Fruit fly (Drosophila melanogaster) whole organism, prepupa: ENCODE data around the gene cac.

Experiments used
- Blimp-1 ChIP-seq: fragments of 200-800 bp; sonication (Bioruptor generic); optimal IDR thresholded peaks from 3 replicates; lab custom pipeline; 2017; ENCODE audit warnings: missing biosample characterization, missing genetic modification characterization, mild to moderate bottlenecking, moderate library complexity, missing genetic modification reagents
- CG10631 ChIP-seq: fragments of 200-800 bp; sonication (Bioruptor generic); optimal IDR thresholded peaks from 2 replicates; lab custom pipeline; 2016; ENCODE audit warnings: missing biosample characterization, missing genetic modification characterization
- CG10669 ChIP-seq: fragments of 200-800 bp; sonication (Bioruptor generic); optimal IDR thresholded peaks from 3 replicates; lab custom pipeline; 2018; ENCODE audit warnings: missing biosample characterization, mild to moderate bottlenecking, missing genetic modification characterization, moderate library complexity
- CG11294 ChIP-seq: fragments of 200-800 bp; sonication (Bioruptor generic); IDR thresholded peaks from 2 replicates; pipeline ENCODE4 v1.3.6; 2022; ENCODE audit warnings: missing biosample characterization, missing genetic modification characterization
- CG11762 ChIP-seq: fragments of 200-800 bp; sonication (Bioruptor generic); optimal IDR thresholded peaks from 3 replicates; lab custom pipeline; 2016; ENCODE audit warnings: missing biosample characterization, missing genetic modification characterization; ENCODE audit not compliant: insufficient read depth
- CG15336 ChIP-seq: fragments of 200-800 bp; sonication (Bioruptor generic); IDR thresholded peaks from 2 replicates; pipeline ENCODE4 v1.3.6; 2022; ENCODE audit warnings: missing biosample characterization, missing genetic modification characterization
- CG1621 ChIP-seq: fragments of 200-800 bp; sonication (Bioruptor generic); optimal IDR thresholded peaks from 3 replicates; lab custom pipeline; 2018; ENCODE audit warnings: missing biosample characterization, mild to moderate bottlenecking, missing genetic modification characterization
- CG16779 ChIP-seq: fragments of 200-800 bp; sonication (Bioruptor generic); optimal IDR thresholded peaks from 3 replicates; lab custom pipeline; 2017; ENCODE audit warnings: missing biosample characterization, mild to moderate bottlenecking, missing genetic modification characterization
- CG3032 ChIP-seq: fragments of 200-800 bp; optimal IDR thresholded peaks from 2 replicates; lab custom pipeline; 2019; ENCODE audit warnings: missing biosample characterization, mild to moderate bottlenecking, missing genetic modification characterization, moderate library complexity
- CG31627 ChIP-seq: fragments of 200-800 bp; sonication (Bioruptor generic); optimal IDR thresholded peaks from 3 replicates; lab custom pipeline; 2016; ENCODE audit warnings: missing biosample characterization, missing genetic modification characterization
- CG32006 ChIP-seq: fragments of 200-800 bp; sonication (Bioruptor generic); optimal IDR thresholded peaks from 3 replicates; lab custom pipeline; 2017; ENCODE audit warnings: missing biosample characterization, mild to moderate bottlenecking, missing genetic modification characterization
- CG34406 ChIP-seq: fragments of 200-800 bp; sonication (Bioruptor generic); optimal IDR thresholded peaks from 3 replicates; lab custom pipeline; 2016; ENCODE audit warnings: missing biosample characterization, missing genetic modification characterization
- CG3919 ChIP-seq: fragments of 200-800 bp; sonication (Bioruptor generic); optimal IDR thresholded peaks from 3 replicates; lab custom pipeline; 2016; ENCODE audit warnings: missing biosample characterization, missing genetic modification characterization
- CG4318 ChIP-seq: fragments of 200-800 bp; sonication (Bioruptor generic); optimal IDR thresholded peaks from 3 replicates; lab custom pipeline; 2017; ENCODE audit warnings: missing biosample characterization, mild to moderate bottlenecking, missing genetic modification characterization
- CG6276 ChIP-seq: fragments of 200-800 bp; sonication (Bioruptor generic); optimal IDR thresholded peaks from 2 replicates; lab custom pipeline; 2017; ENCODE audit warnings: missing biosample characterization, mild to moderate bottlenecking, missing genetic modification characterization
- CG6792 ChIP-seq: fragments of 200-800 bp; sonication (Bioruptor generic); optimal IDR thresholded peaks from 3 replicates; lab custom pipeline; 2016; ENCODE audit warnings: missing biosample characterization, missing genetic modification characterization
- CG6808 ChIP-seq: fragments of 200-800 bp; sonication (Bioruptor generic); optimal IDR thresholded peaks from 3 replicates; lab custom pipeline; 2017; ENCODE audit warnings: missing biosample characterization, missing genetic modification characterization, mild to moderate bottlenecking, moderate library complexity, missing genetic modification reagents
- CG6854 ChIP-seq: fragments of 200-800 bp; sonication (Bioruptor generic); optimal IDR thresholded peaks from 2 replicates; lab custom pipeline; 2017; ENCODE audit warnings: missing biosample characterization, mild to moderate bottlenecking, missing genetic modification characterization
- CG7368 ChIP-seq: fragments of 200-800 bp; sonication (Bioruptor generic); optimal IDR thresholded peaks from 3 replicates; lab custom pipeline; 2016; ENCODE audit warnings: missing biosample characterization, missing genetic modification characterization
- CG8119 ChIP-seq: fragments of 200-800 bp; sonication (Bioruptor generic); IDR thresholded peaks from 3 replicates; pipeline ENCODE4 v1.3.6; 2022; ENCODE audit warnings: missing biosample characterization, missing genetic modification characterization
- CG8319 ChIP-seq: fragments of 200-800 bp; sonication (Bioruptor generic); optimal IDR thresholded peaks from 3 replicates; lab custom pipeline; 2016; ENCODE audit warnings: missing biosample characterization, missing genetic modification characterization
- CG8632 ChIP-seq: fragments of 200-800 bp; sonication (Bioruptor generic); optimal IDR thresholded peaks from 3 replicates; lab custom pipeline; 2016; ENCODE audit warnings: missing biosample characterization, missing genetic modification characterization
- CG9139 ChIP-seq: fragments of 200-800 bp; sonication (Bioruptor generic); optimal IDR thresholded peaks from 3 replicates; lab custom pipeline; 2017; ENCODE audit warnings: missing biosample characterization, mild to moderate bottlenecking, missing genetic modification characterization
- Eip75B ChIP-seq: fragments of 200-800 bp; sonication (Bioruptor generic); optimal IDR thresholded peaks from 3 replicates; lab custom pipeline; 2016; ENCODE audit warnings: missing biosample characterization, missing genetic modification characterization
- Eip78C ChIP-seq: fragments of 200-800 bp; sonication (Bioruptor generic); peaks from one replicate; lab custom pipeline; 2016; ENCODE audit warnings: missing biosample characterization, missing genetic modification characterization
- Eip93F ChIP-seq: fragments of 200-800 bp; sonication (Bioruptor generic); optimal IDR thresholded peaks from 2 replicates; lab custom pipeline; 2016; ENCODE audit warnings: missing biosample characterization, mild to moderate bottlenecking, missing genetic modification characterization
- Ets21C ChIP-seq: fragments of 200-800 bp; sonication (Bioruptor generic); optimal IDR thresholded peaks from 3 replicates; lab custom pipeline; 2016; ENCODE audit warnings: missing biosample characterization, missing genetic modification characterization
- Ets96B ChIP-seq: fragments of 200-800 bp; optimal IDR thresholded peaks from 2 replicates; lab custom pipeline; 2019; ENCODE audit warnings: missing biosample characterization, mild to moderate bottlenecking, missing genetic modification characterization, moderate library complexity
- Hr38 ChIP-seq: sonication (Bioruptor generic); optimal IDR thresholded peaks from 2 replicates; lab custom pipeline; 2016; ENCODE audit warnings: missing biosample characterization, missing genetic modification characterization
- Hr39 ChIP-seq: fragments of 200-800 bp; sonication (Bioruptor generic); optimal IDR thresholded peaks from 2 replicates; lab custom pipeline; 2016; ENCODE audit warnings: missing biosample characterization, missing genetic modification characterization
- Hr4 ChIP-seq: fragments of 200-800 bp; sonication (Bioruptor generic); optimal IDR thresholded peaks from 3 replicates; lab custom pipeline; 2016; ENCODE audit warnings: missing biosample characterization, missing genetic modification characterization
- Lpt ChIP-seq: fragments of 200-800 bp; sonication (Bioruptor generic); optimal IDR thresholded peaks from 3 replicates; lab custom pipeline; 2016; ENCODE audit warnings: missing biosample characterization, missing genetic modification characterization
- Met ChIP-seq: fragments of 200-800 bp; sonication (Bioruptor generic); optimal IDR thresholded peaks from 3 replicates; lab custom pipeline; 2016; ENCODE audit warnings: missing biosample characterization, missing genetic modification characterization
- OdsH ChIP-seq: fragments of 200-800 bp; sonication (Bioruptor generic); optimal IDR thresholded peaks from 3 replicates; lab custom pipeline; 2016; ENCODE audit warnings: missing biosample characterization, missing genetic modification characterization
- Sox14 ChIP-seq: fragments of 200-800 bp; sonication (Bioruptor generic); optimal IDR thresholded peaks from 3 replicates; lab custom pipeline; 2016; ENCODE audit warnings: missing biosample characterization, missing genetic modification characterization
- Sox15 ChIP-seq: fragments of 200-800 bp; sonication (Bioruptor generic); optimal IDR thresholded peaks from 3 replicates; lab custom pipeline; 2016; ENCODE audit warnings: missing biosample characterization, missing genetic modification characterization
- achi ChIP-seq: fragments of 200-800 bp; sonication (Bioruptor generic); optimal IDR thresholded peaks from 3 replicates; lab custom pipeline; 2016; ENCODE audit warnings: missing biosample characterization, missing genetic modification characterization
- acj6 ChIP-seq: fragments of 200-800 bp; sonication (Bioruptor generic); optimal IDR thresholded peaks from 3 replicates; lab custom pipeline; 2016; ENCODE audit warnings: missing biosample characterization, missing genetic modification characterization
- cyc ChIP-seq: fragments of 200-800 bp; sonication (Bioruptor generic); optimal IDR thresholded peaks from 3 replicates; lab custom pipeline; 2016; ENCODE audit warnings: missing biosample characterization, missing genetic modification characterization
- dac ChIP-seq: fragments of 200-800 bp; sonication (Bioruptor generic); optimal IDR thresholded peaks from 2 replicates; lab custom pipeline; 2017; ENCODE audit warnings: missing biosample characterization, mild to moderate bottlenecking, missing genetic modification characterization
- eg ChIP-seq: fragments of 200-800 bp; sonication (Bioruptor generic); IDR thresholded peaks from 3 replicates; pipeline ENCODE4 v1.3.6; 2022; ENCODE audit warnings: missing biosample characterization, missing genetic modification characterization
- esn ChIP-seq: fragments of 200-800 bp; sonication (Bioruptor generic); optimal IDR thresholded peaks from 2 replicates; lab custom pipeline; 2016; ENCODE audit warnings: missing biosample characterization, mild to moderate bottlenecking, missing genetic modification characterization, moderate library complexity
- fd59A ChIP-seq: fragments of 200-800 bp; sonication (Bioruptor generic); optimal IDR thresholded peaks from 2 replicates; lab custom pipeline; 2017; ENCODE audit warnings: missing biosample characterization, mild to moderate bottlenecking, missing genetic modification characterization, missing genetic modification reagents
- fd85E ChIP-seq: fragments of 200-800 bp; sonication (Bioruptor generic); optimal IDR thresholded peaks from 3 replicates; lab custom pipeline; 2016; ENCODE audit warnings: missing biosample characterization, missing genetic modification characterization
- fkh ChIP-seq: fragments of 200-800 bp; sonication (Bioruptor generic); optimal IDR thresholded peaks from 3 replicates; lab custom pipeline; 2017; ENCODE audit warnings: missing biosample characterization, mild to moderate bottlenecking, missing genetic modification characterization, moderate library complexity
- lz ChIP-seq: fragments of 200-800 bp; sonication (Bioruptor generic); optimal IDR thresholded peaks from 3 replicates; lab custom pipeline; 2016; ENCODE audit warnings: missing biosample characterization, missing genetic modification characterization
- net ChIP-seq: fragments of 200-800 bp; sonication (Bioruptor generic); optimal IDR thresholded peaks from 3 replicates; lab custom pipeline; 2016; ENCODE audit warnings: missing biosample characterization, missing genetic modification characterization
- pdm3 ChIP-seq: fragments of 200-800 bp; sonication (Bioruptor generic); optimal IDR thresholded peaks from 3 replicates; lab custom pipeline; 2016; ENCODE audit warnings: missing biosample characterization, missing genetic modification characterization
- salr ChIP-seq, 2 experiments: fragments of 200-800 bp; sonication (Bioruptor generic); optimal IDR thresholded peaks; 3 replicates each; lab custom pipeline; 2016 to 2018; ENCODE audit warnings: missing biosample characterization in 2 of 2, missing genetic modification characterization in 2 of 2, mild to moderate bottlenecking in 1 of 2
- ss ChIP-seq, 2 experiments: fragments of 200-800 bp; sonication (Bioruptor generic); optimal IDR thresholded peaks; 2 replicates in 1 of 2; 3 replicates in 1 of 2; lab custom pipeline; 2017 to 2018; ENCODE audit warnings: mild to moderate bottlenecking in 2 of 2, missing biosample characterization in 2 of 2, missing genetic modification characterization in 2 of 2, moderate library complexity in 1 of 2
- svp ChIP-seq: fragments of 200-800 bp; sonication (Bioruptor generic); peaks from one replicate; lab custom pipeline; 2016; ENCODE audit warnings: missing biosample characterization, missing genetic modification characterization
- topi ChIP-seq: fragments of 200-800 bp; sonication (Bioruptor generic); optimal IDR thresholded peaks from 3 replicates; lab custom pipeline; 2016; ENCODE audit warnings: missing biosample characterization, missing genetic modification characterization
- vri ChIP-seq: fragments of 200-800 bp; sonication (Bioruptor generic); optimal IDR thresholded peaks from 3 replicates; lab custom pipeline; 2016; ENCODE audit warnings: missing biosample characterization, mild to moderate bottlenecking, missing genetic modification characterization

cac gene

DNA sequence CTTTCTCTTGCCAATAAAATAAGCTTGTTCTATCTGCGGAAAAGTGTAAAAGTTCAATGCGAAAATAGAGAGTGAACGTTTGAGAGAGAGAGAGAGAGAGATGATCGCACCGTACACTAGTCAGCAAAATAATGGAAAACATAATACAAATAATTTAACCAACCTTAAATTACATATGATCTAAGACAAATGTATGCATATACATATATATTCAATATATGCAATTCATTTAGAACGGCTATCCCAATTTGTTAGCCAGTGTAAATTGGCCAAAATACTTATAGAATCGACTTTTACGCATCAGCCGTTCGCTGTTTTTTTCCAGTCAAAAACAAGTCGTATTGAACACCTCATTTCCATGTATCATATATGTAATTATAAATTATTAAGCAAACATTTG lies 59.7 kb downstream of the cac start:
- peak; percentile 48 for TF ChIP-seq CG6792 (GFP tag; lab: Kevin White, UChicago)
- TF ChIP-seq CG10631 (GFP tag; lab: Kevin White, UChicago): peak; percentile 12
- peak; percentile 29; the same call in 1 of the 2 replicates for TF ChIP-seq CG11294 (GFP tag; lab: Robert Waterston, UW)
- no peak for TF ChIP-seq ss (GFP tag; optimal IDR thresholded peaks at IDR 0.05; lab: Kevin White, UChicago)
- no peak for TF ChIP-seq CG32006 (GFP tag; lab: Kevin White, UChicago)
- peak; percentile 28 for TF ChIP-seq Hr4 (GFP tag; lab: Kevin White, UChicago)
- no peak for TF ChIP-seq CG9139
- peak; percentile 34 for TF ChIP-seq OdsH (GFP tag; lab: Kevin White, UChicago)
- TF ChIP-seq CG3032 (tag; lab: Kevin White, UChicago): no peak
- TF ChIP-seq Blimp-1: peak; percentile 14
- TF ChIP-seq fd59A: no peak
- peak; percentile 65 for TF ChIP-seq CG3919 (GFP tag; lab: Kevin White, UChicago)
- peak; percentile 25 for TF ChIP-seq achi
- TF ChIP-seq Hr38 (GFP tag; lab: Kevin White, UChicago): no peak
- TF ChIP-seq CG31627: peak; percentile 56
- TF ChIP-seq topi: peak; percentile 78
- peak; percentile 85 for TF ChIP-seq eg (GFP tag; lab: Robert Waterston, UW)
- TF ChIP-seq CG34406: peak; percentile 45
- peak; percentile 23 for TF ChIP-seq pdm3 (GFP tag; lab: Kevin White, UChicago)
- no peak for TF ChIP-seq CG6854
- TF ChIP-seq esn (GFP tag; lab: Kevin White, UChicago): peak; percentile 60
- no peak for TF ChIP-seq CG10669 (GFP tag; lab: Kevin White, UChicago)
- TF ChIP-seq CG1621 (tag; lab: Kevin White, UChicago): no peak
- peak; percentile 39 for TF ChIP-seq CG6276 (GFP tag; lab: Kevin White, UChicago)
- TF ChIP-seq dac (GFP tag; lab: Kevin White, UChicago): no peak
- peak; percentile 92 for TF ChIP-seq Eip78C (GFP tag; lab: Kevin White, UChicago)
- peak; percentile 18 for TF ChIP-seq CG8319
- TF ChIP-seq CG6808 (GFP tag; lab: Kevin White, UChicago): no peak
- TF ChIP-seq Lpt (GFP tag; lab: Kevin White, UChicago): no peak
- TF ChIP-seq salr (GFP tag; optimal IDR thresholded peaks at IDR 0.05; lab: Kevin White, UChicago): no peak
- peak; percentile 45 for TF ChIP-seq vri
- no peak for TF ChIP-seq fd85E
- TF ChIP-seq CG8632 (GFP tag; lab: Kevin White, UChicago): peak; percentile 47
- peak; percentile 18 for TF ChIP-seq acj6
- peak; percentile 28 for TF ChIP-seq CG7368 (GFP tag; lab: Kevin White, UChicago)
- no peak for TF ChIP-seq CG4318 (GFP tag; lab: Kevin White, UChicago)
- peak; percentile 68 for TF ChIP-seq Eip93F (GFP tag; lab: Kevin White, UChicago)
- TF ChIP-seq Sox15 (GFP tag; lab: Kevin White, UChicago): no peak
- peak; percentile 90 for TF ChIP-seq svp (GFP tag; lab: Kevin White, UChicago)
- TF ChIP-seq cyc (GFP tag; lab: Kevin White, UChicago): peak; percentile 75
- peak; percentile 62 for TF ChIP-seq Ets21C (GFP tag; lab: Kevin White, UChicago)
- TF ChIP-seq CG16779 (tag; lab: Kevin White, UChicago): no peak
- peak; percentile 45 for TF ChIP-seq CG11762 (GFP tag; lab: Kevin White, UChicago)
- TF ChIP-seq lz (GFP tag; lab: Kevin White, UChicago): peak; percentile 62
- TF ChIP-seq Eip75B: no peak
- no peak for TF ChIP-seq Ets96B (tag; lab: Kevin White, UChicago)
- no peak for TF ChIP-seq fkh (GFP tag; lab: Kevin White, UChicago)
- TF ChIP-seq CG15336 (GFP tag; lab: Robert Waterston, UW): peak; percentile 78
- peak; percentile 30 for TF ChIP-seq Sox14 (GFP tag; lab: Kevin White, UChicago)
- peak; percentile 72 for TF ChIP-seq Met (GFP tag; lab: Kevin White, UChicago)
- peak; percentile 73; the same call in 2 of the 3 replicates for TF ChIP-seq CG8119 (GFP tag; lab: Robert Waterston, UW)
- peak; percentile 62 for TF ChIP-seq Hr39 (GFP tag; lab: Kevin White, UChicago)
- peak; percentile 36 for TF ChIP-seq net
